Worm (Caenorhabditis elegans) whole organism, L3 larva: ENCODE measurements around the gene spp-8.

Experiments used
- ama-1 ChIP-seq: fragments of 150-350 bp; optimal IDR thresholded peaks from 2 replicates; lab custom pipeline; 2018
- fkh-10 ChIP-seq: sonication (generic microtip); optimal IDR thresholded peaks from 2 replicates; lab custom pipeline; 2017; ENCODE audit warnings: missing biosample characterization, missing genetic modification reagents, missing genetic modification characterization
- nhr-12 ChIP-seq: fragments of 150-350 bp; optimal IDR thresholded peaks from 2 replicates; lab custom pipeline; 2014; ENCODE audit warnings: missing biosample characterization, missing genetic modification characterization
- sea-2 ChIP-seq: fragments of 150-350 bp; sonication (generic microtip); optimal IDR thresholded peaks from 4 replicates; lab custom pipeline; 2014; ENCODE audit warnings: missing biosample characterization, missing genetic modification reagents, missing genetic modification characterization
- zag-1 ChIP-seq: fragments of 150-350 bp; optimal IDR thresholded peaks from 2 replicates; lab custom pipeline; 2014; ENCODE audit warnings: missing biosample characterization, missing genetic modification characterization
- ztf-11 ChIP-seq: fragments of 150-350 bp; optimal IDR thresholded peaks from 2 replicates; lab custom pipeline; 2014; ENCODE audit warnings: missing biosample characterization, missing genetic modification characterization

DNA sequence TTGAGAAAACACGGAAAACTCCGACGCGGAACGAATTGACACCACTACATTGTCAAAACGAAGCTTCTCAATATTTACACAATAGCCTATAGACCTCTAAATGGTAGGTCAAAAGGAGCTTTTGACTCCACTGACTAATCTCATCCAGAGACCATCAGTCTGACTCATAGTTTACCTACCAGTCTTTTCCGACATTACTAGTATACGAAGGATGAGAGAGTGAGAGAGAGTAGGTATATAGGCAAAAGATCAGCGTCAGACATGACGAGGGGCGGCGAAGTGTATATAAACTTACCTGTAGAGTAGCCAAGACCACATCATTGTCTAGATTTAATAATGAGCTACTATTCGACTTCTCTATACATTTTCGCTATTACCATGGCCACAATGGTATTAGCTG lies 5.7 kb downstream of the spp-8 start, which contains the start of gene srlf-3:
- no peak for TF ChIP-seq ama-1 (lab: Kevin White, UChicago)
- no peak for TF ChIP-seq sea-2 (GFP tag; lab: Kevin White, UChicago)
- TF ChIP-seq fkh-10 (GFP tag; lab: Kevin White, UChicago): no peak
- TF ChIP-seq zag-1 (tag; lab: Kevin White, UChicago): no peak
- TF ChIP-seq ztf-11 (tag; lab: Kevin White, UChicago): no peak
- no peak for TF ChIP-seq nhr-12
